Fruit fly (Drosophila melanogaster) whole organism, embryonic: Measurements from ENCODE around the gene ND-39.

ENCODE experiments used
- B-H2 ChIP-seq: fragments of 200-800 bp; sonication (Bioruptor generic); optimal IDR thresholded peaks from 2 replicates; lab custom pipeline; 2018; ENCODE audit warnings: missing biosample characterization, mild to moderate bottlenecking, missing genetic modification characterization
- CG10267 ChIP-seq: fragments of 200-800 bp; sonication (Bioruptor generic); optimal IDR thresholded peaks from 2 replicates; lab custom pipeline; 2018; ENCODE audit warnings: missing biosample characterization, mild to moderate bottlenecking, missing genetic modification characterization, moderate library complexity
- CG11085 ChIP-seq: fragments of 200-800 bp; sonication (Bioruptor generic); IDR thresholded peaks from 2 replicates; pipeline ENCODE4 v1.3.6; 2022; ENCODE audit warnings: missing biosample characterization, missing genetic modification characterization
- CG12219 ChIP-seq: fragments of 200-800 bp; sonication (Bioruptor generic); optimal IDR thresholded peaks from 3 replicates; lab custom pipeline; 2018; ENCODE audit warnings: missing biosample characterization, mild to moderate bottlenecking, missing genetic modification characterization
- CG12391 ChIP-seq: fragments of 200-800 bp; sonication (Bioruptor generic); optimal IDR thresholded peaks from 3 replicates; lab custom pipeline; 2018; ENCODE audit warnings: missing biosample characterization, mild to moderate bottlenecking, missing genetic modification characterization, moderate library complexity
- CG13424 ChIP-seq: fragments of 200-800 bp; sonication (Bioruptor generic); optimal IDR thresholded peaks from 2 replicates; lab custom pipeline; 2019; ENCODE audit warnings: missing biosample characterization, mild to moderate bottlenecking, missing genetic modification characterization, moderate library complexity
- CG13775 ChIP-seq: fragments of 200-800 bp; sonication (Bioruptor generic); optimal IDR thresholded peaks from 3 replicates; lab custom pipeline; 2017; ENCODE audit warnings: missing biosample characterization, mild to moderate bottlenecking, missing genetic modification characterization
- CG15269 ChIP-seq: fragments of 200-800 bp; sonication (Bioruptor generic); optimal IDR thresholded peaks from 2 replicates; lab custom pipeline; 2018; ENCODE audit warnings: missing biosample characterization, mild to moderate bottlenecking, missing genetic modification characterization, moderate library complexity
- CG1603 ChIP-seq: fragments of 200-800 bp; sonication (Bioruptor generic); optimal IDR thresholded peaks from 2 replicates; lab custom pipeline; 2019; ENCODE audit warnings: missing biosample characterization, mild to moderate bottlenecking, missing genetic modification characterization, moderate library complexity
- CG16779 ChIP-seq: fragments of 200-800 bp; sonication (Bioruptor generic); IDR thresholded peaks from 2 replicates; pipeline ENCODE4 v1.3.6; 2022; ENCODE audit warnings: missing biosample characterization, missing genetic modification characterization
- CG17912 ChIP-seq: fragments of 200-800 bp; sonication (Bioruptor generic); optimal IDR thresholded peaks from 2 replicates; lab custom pipeline; 2018; ENCODE audit warnings: missing biosample characterization, mild to moderate bottlenecking, missing genetic modification characterization
- CG18476 ChIP-seq: fragments of 200-800 bp; sonication (Bioruptor generic); optimal IDR thresholded peaks from 2 replicates; lab custom pipeline; 2016; ENCODE audit warnings: missing biosample characterization, mild to moderate bottlenecking, missing genetic modification characterization
- CG2116 ChIP-seq: fragments of 200-800 bp; sonication (Bioruptor generic); optimal IDR thresholded peaks from 3 replicates; lab custom pipeline; 2018; ENCODE audit warnings: missing biosample characterization, mild to moderate bottlenecking, missing genetic modification characterization
- CG3281 ChIP-seq: fragments of 200-800 bp; sonication (Bioruptor generic); optimal IDR thresholded peaks from 3 replicates; lab custom pipeline; 2017; ENCODE audit warnings: missing biosample characterization, mild to moderate bottlenecking, missing genetic modification characterization
- CG34376 ChIP-seq: fragments of 200-800 bp; sonication (Bioruptor generic); optimal IDR thresholded peaks from 2 replicates; lab custom pipeline; 2018; ENCODE audit warnings: missing biosample characterization, mild to moderate bottlenecking, missing genetic modification characterization
- CG5180 ChIP-seq: fragments of 200-800 bp; sonication (Bioruptor generic); optimal IDR thresholded peaks from 3 replicates; lab custom pipeline; 2017; ENCODE audit warnings: missing biosample characterization, missing genetic modification characterization, mild to moderate bottlenecking, moderate library complexity, missing genetic modification reagents
- CG5245 ChIP-seq: fragments of 200-800 bp; sonication (Bioruptor generic); optimal IDR thresholded peaks from 3 replicates; lab custom pipeline; 2016; ENCODE audit warnings: missing biosample characterization, missing genetic modification characterization
- CG8089 ChIP-seq: fragments of 200-800 bp; sonication (Bioruptor generic); optimal IDR thresholded peaks from 3 replicates; lab custom pipeline; 2016; ENCODE audit warnings: missing biosample characterization, missing genetic modification characterization
- CG8944 ChIP-seq: fragments of 200-800 bp; sonication (Bioruptor generic); optimal IDR thresholded peaks from 3 replicates; lab custom pipeline; 2016; ENCODE audit warnings: missing biosample characterization, missing genetic modification characterization
- CG9727 ChIP-seq: fragments of 200-800 bp; sonication (Bioruptor generic); optimal IDR thresholded peaks from 3 replicates; lab custom pipeline; 2017; ENCODE audit warnings: missing biosample characterization, mild to moderate bottlenecking, missing genetic modification characterization
- Chrac-16 ChIP-seq: fragments of 200-800 bp; sonication (Bioruptor generic); optimal IDR thresholded peaks from 3 replicates; lab custom pipeline; 2016; ENCODE audit warnings: missing biosample characterization, missing genetic modification characterization
- CoRest ChIP-seq: fragments of 200-800 bp; sonication (Bioruptor generic); optimal IDR thresholded peaks from 3 replicates; lab custom pipeline; 2018; ENCODE audit warnings: missing biosample characterization, mild to moderate bottlenecking, missing genetic modification characterization, moderate library complexity
- CrebB ChIP-seq: fragments of 200-800 bp; sonication (Bioruptor generic); optimal IDR thresholded peaks from 3 replicates; lab custom pipeline; 2018; ENCODE audit warnings: missing biosample characterization, mild to moderate bottlenecking, missing genetic modification characterization
- Doc2 ChIP-seq: fragments of 200-800 bp; sonication (Bioruptor generic); IDR thresholded peaks from 2 replicates; pipeline ENCODE4 v1.3.6; 2022; ENCODE audit warnings: missing biosample characterization, missing genetic modification characterization
- Dref ChIP-seq: fragments of 200-800 bp; sonication (Bioruptor generic); IDR thresholded peaks from 2 replicates; pipeline ENCODE4 v1.3.6; 2022; ENCODE audit warnings: missing biosample characterization, missing genetic modification characterization
- E2f2 ChIP-seq: fragments of 200-800 bp; sonication (Bioruptor generic); IDR thresholded peaks from 2 replicates; pipeline ENCODE4 v1.3.6; 2022; ENCODE audit warnings: missing biosample characterization, missing genetic modification characterization
- Rx ChIP-seq: fragments of 200-800 bp; sonication (Bioruptor generic); IDR thresholded peaks from 2 replicates; pipeline ENCODE4 v1.3.6; 2022; ENCODE audit warnings: missing biosample characterization, missing genetic modification characterization
- Stat92E ChIP-seq, 3 experiments: fragments of >200 bp in 2 of 3; fragments of 200-800 bp in 1 of 3; sonication (Bioruptor generic) in 1 of 3; optimal IDR thresholded peaks; 2 replicates each; lab custom pipeline; 2017 to 2019; ENCODE audit warnings: missing biosample characterization in 3 of 3, missing genetic modification characterization in 3 of 3, mild to moderate bottlenecking in 1 of 3, moderate library complexity in 1 of 3
- TFAM ChIP-seq: fragments of 200-800 bp; sonication (Bioruptor generic); optimal IDR thresholded peaks from 2 replicates; lab custom pipeline; 2017; ENCODE audit warnings: missing biosample characterization, missing genetic modification characterization, inconsistent platforms
- abd-A ChIP-seq: fragments of 200-800 bp; sonication (Bioruptor generic); optimal IDR thresholded peaks from 3 replicates; lab custom pipeline; 2019; ENCODE audit warnings: missing biosample characterization, mild to moderate bottlenecking, missing genetic modification characterization, moderate library complexity
- amos ChIP-seq: fragments of 200-800 bp; sonication (Bioruptor generic); IDR thresholded peaks from 2 replicates; pipeline ENCODE4 v1.3.6; 2022; ENCODE audit warnings: missing biosample characterization, missing genetic modification characterization; ENCODE audit not compliant: partially characterized antibody
- az2 ChIP-seq: fragments of 200-800 bp; sonication (Bioruptor generic); optimal IDR thresholded peaks from 3 replicates; lab custom pipeline; 2016; ENCODE audit warnings: missing biosample characterization, missing genetic modification characterization
- br ChIP-seq: fragments of >200 bp; optimal IDR thresholded peaks from 2 replicates; lab custom pipeline; 2017
- cg ChIP-seq: fragments of 200-800 bp; sonication (Bioruptor generic); optimal IDR thresholded peaks from 3 replicates; lab custom pipeline; 2019; ENCODE audit warnings: missing biosample characterization, mild to moderate bottlenecking, missing genetic modification characterization, moderate library complexity
- chm ChIP-seq: fragments of 200-800 bp; sonication (Bioruptor generic); IDR thresholded peaks from 2 replicates; pipeline ENCODE4 v1.3.6; 2022; ENCODE audit warnings: missing biosample characterization, missing genetic modification characterization
- disco-r ChIP-seq: fragments of 200-800 bp; sonication (Bioruptor generic); optimal IDR thresholded peaks from 2 replicates; lab custom pipeline; 2016; ENCODE audit warnings: missing biosample characterization, missing genetic modification characterization
- fd3F ChIP-seq: fragments of 200-800 bp; sonication (Bioruptor generic); optimal IDR thresholded peaks from 2 replicates; lab custom pipeline; 2018; ENCODE audit warnings: missing biosample characterization, mild to moderate bottlenecking, missing genetic modification characterization, moderate library complexity
- fru ChIP-seq: fragments of >200 bp; optimal IDR thresholded peaks from 2 replicates; lab custom pipeline; 2017
- gsb ChIP-seq: fragments of 200-800 bp; sonication (Bioruptor generic); IDR thresholded peaks from 2 replicates; pipeline ENCODE4 v1.3.6; 2022; ENCODE audit warnings: missing biosample characterization, missing genetic modification characterization
- pb ChIP-seq: fragments of 200-800 bp; sonication (Bioruptor generic); optimal IDR thresholded peaks from 3 replicates; lab custom pipeline; 2016; ENCODE audit warnings: missing biosample characterization, missing genetic modification characterization
- prd ChIP-seq, 3 experiments: fragments of >200 bp in 2 of 3; fragments of 200-800 bp in 1 of 3; sonication (Bioruptor generic) in 1 of 3; optimal IDR thresholded peaks in 2 of 3; IDR thresholded peaks in 1 of 3; 2 replicates in 2 of 3; 3 replicates in 1 of 3; pipeline versions ENCODE4 v1.3.6 to Lab custom; 2017 to 2022; ENCODE audit warnings: missing biosample characterization in 1 of 3, missing genetic modification characterization in 1 of 3
- pzg ChIP-seq: fragments of 200-800 bp; sonication (Bioruptor generic); optimal IDR thresholded peaks from 3 replicates; lab custom pipeline; 2018; ENCODE audit warnings: missing biosample characterization, mild to moderate bottlenecking, missing genetic modification characterization, moderate library complexity
- ranshi ChIP-seq: fragments of 200-800 bp; sonication (Bioruptor generic); IDR thresholded peaks from 2 replicates; pipeline ENCODE4 v1.3.6; 2022; ENCODE audit warnings: missing biosample characterization, missing genetic modification characterization
- salm ChIP-seq: fragments of 200-800 bp; sonication (Bioruptor generic); optimal IDR thresholded peaks from 2 replicates; lab custom pipeline; 2018; ENCODE audit warnings: missing biosample characterization, mild to moderate bottlenecking, missing genetic modification characterization
- sd ChIP-seq: fragments of 200-800 bp; sonication (Bioruptor generic); optimal IDR thresholded peaks from 3 replicates; lab custom pipeline; 2018; ENCODE audit warnings: missing biosample characterization, mild to moderate bottlenecking, missing genetic modification characterization, moderate library complexity
- sens-2 ChIP-seq: fragments of 200-800 bp; sonication (Bioruptor generic); IDR thresholded peaks from 2 replicates; pipeline ENCODE4 v1.3.6; 2022; ENCODE audit warnings: missing biosample characterization, missing genetic modification characterization
- slp2 ChIP-seq: fragments of 200-800 bp; sonication (Bioruptor generic); optimal IDR thresholded peaks from 2 replicates; lab custom pipeline; 2016; ENCODE audit warnings: missing biosample characterization, missing genetic modification characterization
- sr ChIP-seq: fragments of 200-800 bp; sonication (Bioruptor generic); IDR thresholded peaks from 3 replicates; pipeline ENCODE4 v1.3.6; 2022; ENCODE audit warnings: missing biosample characterization, missing genetic modification characterization
- unc-4 ChIP-seq: fragments of 200-800 bp; sonication (Bioruptor generic); IDR thresholded peaks from 2 replicates; pipeline ENCODE4 v1.3.6; 2022; ENCODE audit warnings: missing biosample characterization, missing genetic modification characterization; ENCODE audit not compliant: partially characterized antibody
- usp ChIP-seq: fragments of >200 bp; optimal IDR thresholded peaks from 2 replicates; lab custom pipeline; 2017; ENCODE audit warnings: missing biosample characterization, missing genetic modification characterization

Gene ND-39

DNA sequence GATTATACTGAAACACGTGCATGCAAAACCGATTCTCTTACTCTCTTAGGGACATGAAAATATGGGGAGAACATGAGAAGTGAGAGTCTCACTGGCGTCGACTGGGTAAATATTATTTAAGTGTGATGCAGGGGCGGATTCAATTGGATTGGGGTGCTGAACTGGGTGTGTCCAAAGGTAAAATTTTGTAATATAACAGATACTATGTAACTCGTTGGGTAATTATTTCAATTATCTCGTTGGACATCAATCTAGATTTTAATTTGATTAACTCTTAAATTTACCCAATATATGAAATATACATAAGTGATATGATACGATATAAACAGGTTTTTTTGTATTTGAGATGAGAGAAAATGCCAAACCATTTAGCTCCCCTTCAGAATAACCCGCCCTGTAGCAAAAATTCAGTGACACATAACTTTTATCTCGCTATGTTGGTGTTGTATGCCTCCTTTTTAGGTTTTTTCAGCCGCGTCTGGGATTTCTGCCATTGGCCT lies 16.3 kb downstream of the ND-39 start (continued):
- peak; percentile 91; the same call in 1 of the 2 replicates for TF ChIP-seq ranshi (GFP tag; lab: Robert Waterston, UW)
- TF ChIP-seq CrebB (tag; lab: Kevin White, UChicago) = peak; percentile 91
- TF ChIP-seq CG10267 (tag; lab: Kevin White, UChicago) = peak; percentile 80
- TF ChIP-seq B-H2 (GFP tag; lab: Kevin White, UChicago) = peak; percentile 96
- TF ChIP-seq CG11085 (GFP tag; lab: Robert Waterston, UW) = peak; percentile 95
- TF ChIP-seq CG12391 (tag; lab: Kevin White, UChicago) = peak; percentile 93
- TF ChIP-seq CG16779 = peak; percentile 96
- TF ChIP-seq pzg = peak; percentile 25
- TF ChIP-seq Doc2 (GFP tag; lab: Robert Waterston, UW) = no peak
- TF ChIP-seq CG13424 = peak; percentile 90
- TF ChIP-seq Chrac-16 = peak; percentile 93
- TF ChIP-seq disco-r (GFP tag; lab: Kevin White, UChicago) = peak; percentile 84
- peak; percentile 82 for TF ChIP-seq CG5180 (GFP tag; lab: Kevin White, UChicago)
- peak; percentile 59; the same call in 1 of the 2 replicates for TF ChIP-seq amos (GFP tag; lab: Robert Waterston, UW)
- peak; percentile 65; the same call in 1 of the 2 replicates for TF ChIP-seq E2f2 (GFP tag; lab: Robert Waterston, UW)
- TF ChIP-seq CG34376 = peak; percentile 96
- TF ChIP-seq CG2116 (GFP tag; lab: Kevin White, UChicago) = peak; percentile 53
- TF ChIP-seq CG15269 (tag; lab: Kevin White, UChicago) = peak; percentile 94
- no peak for TF ChIP-seq usp
- peak; percentile 88 for TF ChIP-seq CG8944 (GFP tag; lab: Kevin White, UChicago)
- peak; percentile 91 for TF ChIP-seq az2 (GFP tag; lab: Kevin White, UChicago)
- TF ChIP-seq Dref (GFP tag; lab: Robert Waterston, UW) = no peak
- peak; percentile 83 for TF ChIP-seq CG12219 (GFP tag; lab: Kevin White, UChicago)
- TF ChIP-seq Stat92E (GFP tag; optimal IDR thresholded peaks at IDR 0.05; lab: Kevin White, UChicago) = no peak
- TF ChIP-seq slp2 (GFP tag; lab: Kevin White, UChicago) = peak; percentile 88
- peak; percentile 94 for TF ChIP-seq fd3F (GFP tag; lab: Kevin White, UChicago)
- peak; percentile 93 for TF ChIP-seq CG18476
- peak; percentile 79 for TF ChIP-seq sens-2 (GFP tag; lab: Robert Waterston, UW)
- TF ChIP-seq CG5245 (GFP tag; lab: Kevin White, UChicago) = peak; percentile 91
- peak; percentile 92 for TF ChIP-seq chm
- no peak; the same call in 1 of the 3 replicates for TF ChIP-seq sr (GFP tag; lab: Robert Waterston, UW)
- TF ChIP-seq fru = no peak
- peak; percentile 74 for TF ChIP-seq Rx (GFP tag; lab: Robert Waterston, UW)
- TF ChIP-seq sd (tag; lab: Kevin White, UChicago) = peak; percentile 92
- TF ChIP-seq CG8089 (GFP tag; lab: Kevin White, UChicago) = peak; percentile 78
- TF ChIP-seq CG3281 = peak; percentile 97
- TF ChIP-seq pb (GFP tag; lab: Kevin White, UChicago) = peak; percentile 78
- peak; percentile 89 for TF ChIP-seq CG13775 (GFP tag; lab: Kevin White, UChicago)
- TF ChIP-seq CG1603 (tag; lab: Kevin White, UChicago) = peak; percentile 80
- peak; percentile 76 for TF ChIP-seq salm (tag; lab: Kevin White, UChicago)
- peak; percentile 86 for TF ChIP-seq abd-A
- TF ChIP-seq gsb = peak; percentile 92
- no peak for TF ChIP-seq prd (optimal IDR thresholded peaks at IDR 0.05; lab: Kevin White, UChicago)
- TF ChIP-seq prd (GFP tag; IDR thresholded peaks at IDR 0.05; lab: Robert Waterston, UW) = peak; percentile 96
- TF ChIP-seq TFAM = peak; percentile 38
- peak; percentile 20 for TF ChIP-seq CG17912 (GFP tag; lab: Kevin White, UChicago)
- peak; percentile 94 for TF ChIP-seq CG9727 (GFP tag; lab: Kevin White, UChicago)
- no peak for TF ChIP-seq br (lab: Kevin White, UChicago)
- TF ChIP-seq unc-4 = peak; percentile 39; the same call in 1 of the 2 replicates
- TF ChIP-seq CoRest (tag; lab: Kevin White, UChicago) = peak; percentile 95
- no peak for TF ChIP-seq cg
